Worm (Caenorhabditis elegans): ENCODE results near the gene srx-93.
"Not testable (repeated sequence)": the region's sequence is repeated elsewhere in the genome, so short reads cannot be mapped to it uniquely, and the experiment has no call there.

The srx-93 gene

DNA sequence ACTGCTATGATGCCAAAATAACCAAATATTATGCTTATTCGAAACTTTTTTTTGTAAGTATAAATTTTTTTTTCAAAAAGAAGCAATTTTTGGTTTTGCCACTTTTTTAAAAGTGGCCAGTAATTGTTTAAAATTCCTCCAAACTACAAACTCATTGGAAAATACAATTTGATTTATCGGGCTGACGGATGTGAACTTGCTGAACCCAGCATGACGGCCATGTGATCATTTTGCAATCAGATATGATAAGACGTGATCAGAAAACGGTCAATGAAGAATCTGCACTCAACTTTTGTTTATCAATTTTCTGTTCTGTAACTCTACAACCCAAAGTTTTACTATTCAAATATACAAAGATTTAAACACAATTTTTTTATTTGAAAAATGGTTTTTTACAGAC is 14.1 kb downstream of the srx-93 start:
- TF ChIP-seq nhr-21 (tag; optimal IDR thresholded peaks at IDR 0.05) (peak; percentile 48), nhr-25 (tag; optimal IDR thresholded peaks at IDR 0.05) (no peak)

DNA sequence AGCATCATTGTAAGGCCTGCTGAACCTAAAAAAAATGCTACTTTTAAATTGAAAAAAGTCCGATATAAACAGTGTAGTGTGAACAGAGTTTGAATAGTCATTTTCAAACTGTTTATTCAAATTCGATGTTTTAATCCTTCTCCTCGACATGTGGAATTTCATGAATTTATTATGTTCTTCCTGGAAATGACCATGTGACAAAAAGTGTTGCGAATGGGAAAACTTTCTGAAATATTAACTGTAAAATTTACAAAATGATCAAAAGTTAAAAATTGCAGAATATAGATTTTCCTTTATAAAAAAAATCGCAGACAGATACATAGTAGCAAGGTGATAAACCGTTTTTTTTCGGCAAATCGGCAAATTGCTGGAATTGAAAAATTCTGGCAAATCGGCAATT is 15.2 kb downstream of the srx-93 start, which contains the start of gene T22F3.8:
Gene T22F3.8 (minus strand): TSS at position 101 of the 400 bp plus-strand sequence.
- TF ChIP-seq nhr-10 (tag; optimal IDR thresholded peaks at IDR 0.05) (no peak), skn-1 (tag; optimal IDR thresholded peaks at IDR 0.05) (no peak), C34F6.9 (tag; optimal IDR thresholded peaks at IDR 0.05) (no peak), mab-5 (tag; optimal IDR thresholded peaks at IDR 0.05) (no peak), dmd-4 (tag; optimal IDR thresholded peaks at IDR 0.05) (no peak), ama-1 (optimal IDR thresholded peaks at IDR 0.05) (no peak), nhr-237 (tag; optimal IDR thresholded peaks at IDR 0.05) (no peak), alr-1 (tag; optimal IDR thresholded peaks at IDR 0.05) (no peak), nhr-77 (tag; optimal IDR thresholded peaks at IDR 0.05) (no peak), gmeb-1 (tag; optimal IDR thresholded peaks at IDR 0.05) (no peak), blmp-1 (tag; optimal IDR thresholded peaks at IDR 0.05; ENCODE audit: insufficient read depth) (no peak), mbf-1 (tag; optimal IDR thresholded peaks at IDR 0.05) (no peak), nhr-11 (tag; optimal IDR thresholded peaks at IDR 0.05) (no peak), lin-13 (GFP tag; optimal IDR thresholded peaks at IDR 0.05) (no peak), nhr-25 (tag; optimal IDR thresholded peaks at IDR 0.05) (no peak), zag-1 (tag; optimal IDR thresholded peaks at IDR 0.05) (no peak), nhr-12 (tag; optimal IDR thresholded peaks at IDR 0.05) (no peak), F13H6.1 (tag; optimal IDR thresholded peaks at IDR 0.05) (no peak)

DNA sequence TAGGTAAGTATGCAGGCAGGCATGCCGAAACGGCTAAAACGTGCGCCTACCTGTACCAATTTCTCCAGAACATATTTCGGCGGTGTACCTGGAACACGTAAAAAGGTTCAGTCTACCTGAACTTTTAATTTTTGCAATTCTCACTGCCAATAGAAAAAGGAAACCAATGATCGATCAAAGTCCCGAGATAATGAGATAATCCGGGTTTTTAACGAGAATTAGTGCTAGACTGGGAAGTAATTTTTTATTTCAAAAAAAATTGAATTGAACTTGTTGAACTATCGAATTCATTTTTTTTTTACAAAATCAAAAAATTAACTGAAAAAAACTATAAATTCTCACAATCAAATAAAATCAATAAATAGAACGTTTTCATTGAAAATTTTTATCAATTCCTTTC is 19.9 kb downstream of the srx-93 start, which contains the start of gene T22F3.7:
Gene T22F3.7 (minus strand): TSS at position 101 of the 400 bp plus-strand sequence.
- TF ChIP-seq zag-1 (tag; optimal IDR thresholded peaks at IDR 0.05) (no peak), nhr-12 (tag; optimal IDR thresholded peaks at IDR 0.05) (no peak), elt-1 (tag; optimal IDR thresholded peaks at IDR 0.05) (no peak), ztf-11 (tag; optimal IDR thresholded peaks at IDR 0.05) (no peak), nhr-25 (tag; optimal IDR thresholded peaks at IDR 0.05) (no peak), ama-1 (optimal IDR thresholded peaks at IDR 0.05) (no peak), Y55F3AM.14 (GFP tag; optimal IDR thresholded peaks at IDR 0.05) (no peak), elt-3 (tag; optimal IDR thresholded peaks at IDR 0.05) (no peak), mdl-1 (tag; optimal IDR thresholded peaks at IDR 0.05) (no peak), nhr-10 (tag; optimal IDR thresholded peaks at IDR 0.05) (no peak), C34F6.9 (tag; optimal IDR thresholded peaks at IDR 0.05) (no peak), lsy-2 (tag; optimal IDR thresholded peaks at IDR 0.05) (no peak), peb-1 (tag; optimal IDR thresholded peaks at IDR 0.05) (no peak), skn-1 (tag; optimal IDR thresholded peaks at IDR 0.05) (no peak), lin-39 (tag; optimal IDR thresholded peaks at IDR 0.05) (no peak), nhr-21 (tag; optimal IDR thresholded peaks at IDR 0.05) (no peak), unc-39 (tag; optimal IDR thresholded peaks at IDR 0.05) (no peak), unc-55 (GFP tag; optimal IDR thresholded peaks at IDR 0.05) (no peak), ceh-82 (tag; optimal IDR thresholded peaks at IDR 0.05) (no peak)

- TF ChIP-seq crh-2, nhr-12, alr-1 (tag; optimal IDR thresholded peaks at IDR 0.05): not testable (repeated sequence)
Observed at ce11 chrV:3597052-3597451, 23.5 kb downstream of the srx-93 start, which contains the start of gene srh-212. TSS of gene srh-212 (minus strand) at chrV:3597152.

DNA sequence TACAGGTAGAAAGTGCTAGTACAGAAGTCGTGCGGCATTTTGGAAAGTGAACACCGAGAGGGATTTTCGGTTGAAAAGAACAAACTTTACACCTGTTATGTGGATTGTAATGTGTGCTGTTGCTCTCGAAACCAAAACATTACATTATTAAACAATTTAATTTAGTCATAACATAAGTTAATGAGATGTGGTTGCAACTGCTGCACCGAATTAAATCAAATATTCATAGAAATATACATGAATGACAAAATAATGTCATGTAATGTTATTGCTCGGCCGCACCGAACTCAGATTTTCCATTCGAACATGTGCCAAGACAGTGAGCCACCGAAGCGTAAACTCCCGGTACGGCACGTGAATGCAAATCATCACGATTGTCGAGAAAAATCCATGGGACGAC is 25.6 kb downstream of the srx-93 start, which contains the start of gene srh-213:
Gene srh-213 (minus strand): TSS at position 101 of the 400 bp plus-strand sequence.
- TF ChIP-seq mab-5 (tag; optimal IDR thresholded peaks at IDR 0.05) (no peak), aly-2 (tag; optimal IDR thresholded peaks at IDR 0.05) (no peak), fos-1 (tag; optimal IDR thresholded peaks at IDR 0.05) (no peak), nhr-237 (tag; optimal IDR thresholded peaks at IDR 0.05) (no peak), nhr-12 (tag; optimal IDR thresholded peaks at IDR 0.05) (no peak), blmp-1 (tag; optimal IDR thresholded peaks at IDR 0.05; ENCODE audit: insufficient read depth) (no peak), ztf-11 (tag; optimal IDR thresholded peaks at IDR 0.05) (no peak), nhr-10 (tag; optimal IDR thresholded peaks at IDR 0.05) (no peak), nhr-23 (tag; optimal IDR thresholded peaks at IDR 0.05) (no peak), lin-11 (tag; optimal IDR thresholded peaks at IDR 0.05) (no peak), nhr-77 (tag; optimal IDR thresholded peaks at IDR 0.05) (no peak), ZK546.5 (tag; optimal IDR thresholded peaks at IDR 0.05) (no peak), nhr-6 (tag; optimal IDR thresholded peaks at IDR 0.05) (no peak), dmd-4 (tag; optimal IDR thresholded peaks at IDR 0.05) (no peak)

All from whole organism, L2 larva.